Fruit fly (Drosophila melanogaster) whole organism, pupa: ENCODE data around the gene roq.

Source experiments
- CG14655 ChIP-seq: fragments of 200-800 bp; sonication (Bioruptor generic); optimal IDR thresholded peaks from 3 replicates; lab custom pipeline; 2017; ENCODE audit warnings: mild to moderate bottlenecking, missing biosample characterization, missing genetic modification reagents, missing genetic modification characterization
- Pif1B ChIP-seq: fragments of 200-800 bp; sonication (Bioruptor generic); optimal IDR thresholded peaks from 3 replicates; lab custom pipeline; 2016; ENCODE audit warnings: missing biosample characterization, missing genetic modification characterization
- Snoo ChIP-seq: fragments of 200-800 bp; sonication (Bioruptor generic); optimal IDR thresholded peaks from 3 replicates; lab custom pipeline; 2017; ENCODE audit warnings: missing biosample characterization, mild to moderate bottlenecking, missing genetic modification characterization, inconsistent platforms

- TF ChIP-seq Pif1B (GFP tag; lab: Kevin White, UChicago) (no peak), CG14655 (no peak), Snoo (tag; lab: Kevin White, UChicago) (no peak)
These were observed 22.1 kb downstream of the roq start for dm6 chr3L:16356171-16356765.
